Comparison of ENCODE assay signal across 1 fruit fly cellular context in genomic region chrX:5516783-5517571, dm6.
TF ChIP-seq lines count a peak whose summit lies in the region.

No protein-coding gene starts in this region.

TF ChIP-seq in whole organism, embryonic, 481 proteins besides CTCF, POLR2A, EP300 and RAD21 (continued from another document and continues in another):
- TF ChIP-seq CG8089 (GFP tag; optimal IDR thresholded peaks at IDR 0.05; lab: Kevin White, UChicago) (no peak), danr (GFP tag; IDR thresholded peaks at IDR 0.05; lab: Robert Waterston, UW) (no peak), p53 (GFP tag; optimal IDR thresholded peaks at IDR 0.05; lab: Kevin White, UChicago) (no peak), CG3847 (GFP tag; IDR thresholded peaks at IDR 0.05; lab: Robert Waterston, UW) (0 out of 2 replicates have a peak, but pooled peaks have one; percentile 32), CG4820 (GFP tag; optimal IDR thresholded peaks at IDR 0.05; lab: Kevin White, UChicago) (no peak), Trl (optimal IDR thresholded peaks at IDR 0.05; lab: Kevin White, UChicago) (peak; percentile 92 to 99), Trl (GFP tag; optimal IDR thresholded peaks at IDR 0.05; lab: Kevin White, UChicago) (peak; percentile 36), MESR4 (GFP tag; optimal IDR thresholded peaks at IDR 0.05; lab: Kevin White, UChicago) (no peak), ato (GFP tag; IDR thresholded peaks at IDR 0.05; lab: Robert Waterston, UW; ENCODE audit: partially characterized antibody) (no peak), Atf6 (GFP tag; IDR thresholded peaks at IDR 0.05; lab: Robert Waterston, UW) (no peak), Spps (tag; optimal IDR thresholded peaks at IDR 0.05; lab: Kevin White, UChicago) (no peak), B-H2 (GFP tag; optimal IDR thresholded peaks at IDR 0.05; lab: Kevin White, UChicago) (no peak), CG2120 (GFP tag; optimal IDR thresholded peaks at IDR 0.05; lab: Kevin White, UChicago) (peak; percentile 49), fd96Cb (tag; optimal IDR thresholded peaks at IDR 0.05; lab: Kevin White, UChicago) (no peak), CG7357 (GFP tag; IDR thresholded peaks at IDR 0.05; lab: Robert Waterston, UW) (0 out of 3 replicates have a peak, but pooled peaks have one; percentile 17), HLH54F (GFP tag; optimal IDR thresholded peaks at IDR 0.05; lab: Kevin White, UChicago) (no peak), CG17385 (GFP tag; optimal IDR thresholded peaks at IDR 0.05; lab: Kevin White, UChicago) (peak; percentile 58), CG17328 (GFP tag; IDR thresholded peaks at IDR 0.05; lab: Robert Waterston, UW) (no peak), sob (GFP tag; IDR thresholded peaks at IDR 0.05; lab: Robert Waterston, UW) (peak; percentile 39; the same call in 1 of the 2 replicates), sna (GFP tag; IDR thresholded peaks at IDR 0.05; lab: Robert Waterston, UW; ENCODE audit: partially characterized antibody) (no peak), Xrp1 (GFP tag; IDR thresholded peaks at IDR 0.05; lab: Robert Waterston, UW) (peak; percentile 34), CG1233 (GFP tag; optimal IDR thresholded peaks at IDR 0.05; lab: Kevin White, UChicago) (peak; percentile 17), CG3995 (GFP tag; optimal IDR thresholded peaks at IDR 0.05; lab: Kevin White, UChicago) (no peak), stc (GFP tag; IDR thresholded peaks at IDR 0.05; lab: Robert Waterston, UW) (peak; percentile 37), CG17568 (GFP tag; optimal IDR thresholded peaks at IDR 0.05; lab: Kevin White, UChicago) (peak; percentile 29), Max (GFP tag; optimal IDR thresholded peaks at IDR 0.05; lab: Kevin White, UChicago) (no peak), CG8388 (GFP tag; optimal IDR thresholded peaks at IDR 0.05; lab: Kevin White, UChicago) (peak; percentile 14), CG11696 (GFP tag; IDR thresholded peaks at IDR 0.05; lab: Robert Waterston, UW) (no peak), CHES-1-like (GFP tag; optimal IDR thresholded peaks at IDR 0.05; lab: Kevin White, UChicago) (no peak), bsh (GFP tag; optimal IDR thresholded peaks at IDR 0.05; lab: Kevin White, UChicago) (peak in 1 of 2 experiments; percentile 18), emc (GFP tag; optimal IDR thresholded peaks at IDR 0.05; lab: Kevin White, UChicago) (no peak), lilli (GFP tag; optimal IDR thresholded peaks at IDR 0.05; lab: Kevin White, UChicago) (no peak), CG11085 (GFP tag; IDR thresholded peaks at IDR 0.05; lab: Robert Waterston, UW) (no peak), CG6854 (GFP tag; optimal IDR thresholded peaks at IDR 0.05; lab: Kevin White, UChicago) (no peak), sqz (GFP tag; optimal IDR thresholded peaks at IDR 0.05; lab: Kevin White, UChicago) (peak; percentile 26), CG30431 (GFP tag; optimal IDR thresholded peaks at IDR 0.05; lab: Kevin White, UChicago) (no peak), CG14965 (GFP tag; optimal IDR thresholded peaks at IDR 0.05; lab: Kevin White, UChicago; ENCODE audit: borderline replicate concordance) (no peak), Lhr (GFP tag; optimal IDR thresholded peaks at IDR 0.05; lab: Kevin White, UChicago) (no peak), CG1024 (GFP tag; IDR thresholded peaks at IDR 0.05; lab: Robert Waterston, UW) (no peak), MBD-R2 (GFP tag; IDR thresholded peaks at IDR 0.05; lab: Robert Waterston, UW) (no peak), sr (GFP tag; IDR thresholded peaks at IDR 0.05; lab: Robert Waterston, UW) (no peak), usp (GFP tag; optimal IDR thresholded peaks at IDR 0.05; lab: Kevin White, UChicago) (no peak), CG12942 (GFP tag; optimal IDR thresholded peaks at IDR 0.05; lab: Kevin White, UChicago) (no peak), zen2 (GFP tag; IDR thresholded peaks at IDR 0.05; lab: Robert Waterston, UW; ENCODE audit: partially characterized antibody) (peak; percentile 49; the same call in 2 of the 3 replicates), klu (GFP tag; IDR thresholded peaks at IDR 0.05; lab: Robert Waterston, UW) (no peak), Poxn (GFP tag; IDR thresholded peaks at IDR 0.05; lab: Robert Waterston, UW) (no peak), CG3163 (GFP tag; optimal IDR thresholded peaks at IDR 0.05; lab: Kevin White, UChicago) (no peak), Hmr (GFP tag; optimal IDR thresholded peaks at IDR 0.05; lab: Kevin White, UChicago) (peak; percentile 63), jing (GFP tag; optimal IDR thresholded peaks at IDR 0.05; lab: Kevin White, UChicago) (no peak), ac (GFP tag; optimal IDR thresholded peaks at IDR 0.05; lab: Kevin White, UChicago) (peak; percentile 20), chif (GFP tag; optimal IDR thresholded peaks at IDR 0.05; lab: Kevin White, UChicago) (no peak), Dad (GFP tag; optimal IDR thresholded peaks at IDR 0.05; lab: Kevin White, UChicago) (no peak), CG9932 (GFP tag; IDR thresholded peaks at IDR 0.05; lab: Robert Waterston, UW) (peak; percentile 25; the same call in 1 of the 2 replicates), gro (GFP tag; optimal IDR thresholded peaks at IDR 0.05; lab: Kevin White, UChicago) (peak; percentile 20), CG11504 (tag; optimal IDR thresholded peaks at IDR 0.05; lab: Kevin White, UChicago) (peak; percentile 68), CG1529 (GFP tag; optimal IDR thresholded peaks at IDR 0.05; lab: Kevin White, UChicago) (peak; percentile 27), H2.0 (GFP tag; IDR thresholded peaks at IDR 0.05; lab: Robert Waterston, UW) (no peak), unc-4 (GFP tag; IDR thresholded peaks at IDR 0.05; lab: Robert Waterston, UW; ENCODE audit: partially characterized antibody) (0 out of 2 replicates have a peak, but pooled peaks have one; percentile 33), pros (GFP tag; optimal IDR thresholded peaks at IDR 0.05; lab: Kevin White, UChicago) (no peak), cwo (GFP tag; optimal IDR thresholded peaks at IDR 0.05; lab: Kevin White, UChicago) (peak; percentile 26), tio (GFP tag; optimal IDR thresholded peaks at IDR 0.05; lab: Kevin White, UChicago) (peak; percentile 26), Myb (GFP tag; optimal IDR thresholded peaks at IDR 0.05; lab: Kevin White, UChicago) (no peak), tna (GFP tag; IDR thresholded peaks at IDR 0.05; lab: Robert Waterston, UW; ENCODE audit: partially characterized antibody) (no peak), HmgD (GFP tag; optimal IDR thresholded peaks at IDR 0.05; lab: Kevin White, UChicago) (no peak), toy (GFP tag; IDR thresholded peaks at IDR 0.05; lab: Robert Waterston, UW) (no peak), CG1603 (tag; optimal IDR thresholded peaks at IDR 0.05; lab: Kevin White, UChicago) (no peak), zen (tag; optimal IDR thresholded peaks at IDR 0.05; lab: Kevin White, UChicago) (peak; percentile 53), CG13424 (tag; optimal IDR thresholded peaks at IDR 0.05; lab: Kevin White, UChicago) (peak; percentile 52), Vsx1 (GFP tag; optimal IDR thresholded peaks at IDR 0.05; lab: Kevin White, UChicago) (peak; percentile 75), Mes4 (GFP tag; optimal IDR thresholded peaks at IDR 0.05; lab: Kevin White, UChicago) (no peak), dpn (GFP tag; optimal IDR thresholded peaks at IDR 0.05; lab: Kevin White, UChicago) (peak in 1 of 2 experiments; percentile 44), inv (GFP tag; IDR thresholded peaks at IDR 0.05; lab: Robert Waterston, UW; ENCODE audit: partially characterized antibody) (no peak), odd (GFP tag; optimal IDR thresholded peaks at IDR 0.05; lab: Kevin White, UChicago) (peak; percentile 39), Fer1 (GFP tag; optimal IDR thresholded peaks at IDR 0.05; lab: Kevin White, UChicago) (peak; percentile 60), CG7928 (GFP tag; optimal IDR thresholded peaks at IDR 0.05; lab: Kevin White, UChicago) (no peak), HLH3B (GFP tag; IDR thresholded peaks at IDR 0.05; lab: Robert Waterston, UW) (peak; percentile 29; the same call in 1 of the 2 replicates), trh (GFP tag; optimal IDR thresholded peaks at IDR 0.05; lab: Kevin White, UChicago) (no peak), Lpt (GFP tag; optimal IDR thresholded peaks at IDR 0.05; lab: Kevin White, UChicago) (no peak), Kr (GFP tag; optimal IDR thresholded peaks at IDR 0.05; lab: Kevin White, UChicago) (no peak), CG13123 (GFP tag; optimal IDR thresholded peaks at IDR 0.05; lab: Kevin White, UChicago) (no peak), CG5245 (GFP tag; optimal IDR thresholded peaks at IDR 0.05; lab: Kevin White, UChicago) (peak; percentile 16), so (GFP tag; IDR thresholded peaks at IDR 0.05; lab: Robert Waterston, UW) (no peak; the same call in 2 of the 3 replicates), fd3F (GFP tag; optimal IDR thresholded peaks at IDR 0.05; lab: Kevin White, UChicago) (no peak), Hand (GFP tag; optimal IDR thresholded peaks at IDR 0.05; lab: Kevin White, UChicago) (no peak), kah (GFP tag; optimal IDR thresholded peaks at IDR 0.05; lab: Kevin White, UChicago) (no peak), aop (GFP tag; IDR thresholded peaks at IDR 0.05; lab: Robert Waterston, UW) (no peak), CG18476 (GFP tag; optimal IDR thresholded peaks at IDR 0.05; lab: Kevin White, UChicago) (no peak), CG2116 (GFP tag; optimal IDR thresholded peaks at IDR 0.05; lab: Kevin White, UChicago) (no peak), schlank (tag; optimal IDR thresholded peaks at IDR 0.05; lab: Kevin White, UChicago) (no peak), eyg (GFP tag; optimal IDR thresholded peaks at IDR 0.05; lab: Kevin White, UChicago) (no peak), ken (GFP tag; IDR thresholded peaks at IDR 0.05; lab: Robert Waterston, UW) (no peak), rib (GFP tag; IDR thresholded peaks at IDR 0.05; lab: Robert Waterston, UW) (no peak), CG11247 (GFP tag; IDR thresholded peaks at IDR 0.05; lab: Robert Waterston, UW) (no peak), Drgx (GFP tag; IDR thresholded peaks at IDR 0.05; lab: Robert Waterston, UW) (no peak; the same call in 1 of the 2 replicates), CG3726 (GFP tag; IDR thresholded peaks at IDR 0.05; lab: Robert Waterston, UW) (no peak), otp (GFP tag; IDR thresholded peaks at IDR 0.05; lab: Robert Waterston, UW) (no peak), CG17829 (tag; optimal IDR thresholded peaks at IDR 0.05; lab: Kevin White, UChicago) (peak; percentile 35), crc (GFP tag; optimal IDR thresholded peaks at IDR 0.05; lab: Kevin White, UChicago) (no peak), ab (GFP tag; optimal IDR thresholded peaks at IDR 0.05; lab: Kevin White, UChicago) (peak; percentile 10), Camta (GFP tag; optimal IDR thresholded peaks at IDR 0.05; lab: Kevin White, UChicago) (no peak), shn (GFP tag; optimal IDR thresholded peaks at IDR 0.05; lab: Kevin White, UChicago) (no peak), kni (GFP tag; optimal IDR thresholded peaks at IDR 0.05; lab: Kevin White, UChicago) (peak; percentile 44), pb (GFP tag; optimal IDR thresholded peaks at IDR 0.05; lab: Kevin White, UChicago) (peak; percentile 3), Dll (GFP tag; IDR thresholded peaks at IDR 0.05; lab: Robert Waterston, UW; ENCODE audit: partially characterized antibody) (peak; percentile 42; the same call in 1 of the 4 replicates), hb (GFP tag; IDR thresholded peaks at IDR 0.05; lab: Robert Waterston, UW; ENCODE audit: partially characterized antibody) (no peak), CG13296 (GFP tag; optimal IDR thresholded peaks at IDR 0.05; lab: Kevin White, UChicago) (peak; percentile 63), CG7745 (tag; optimal IDR thresholded peaks at IDR 0.05; lab: Kevin White, UChicago) (no peak), nerfin-2 (GFP tag; IDR thresholded peaks at IDR 0.05; lab: Robert Waterston, UW; ENCODE audit: partially characterized antibody) (no peak), Atf3 (GFP tag; optimal IDR thresholded peaks at IDR 0.05; lab: Kevin White, UChicago) (no peak), cato (GFP tag; optimal IDR thresholded peaks at IDR 0.05; lab: Kevin White, UChicago; ENCODE audit: borderline replicate concordance) (no peak), tin (GFP tag; optimal IDR thresholded peaks at IDR 0.05; lab: Kevin White, UChicago) (no peak), BtbVII (GFP tag; optimal IDR thresholded peaks at IDR 0.05; lab: Kevin White, UChicago) (peak; percentile 67), gsb-n (tag; optimal IDR thresholded peaks at IDR 0.05; lab: Kevin White, UChicago) (peak; percentile 9), crp (GFP tag; optimal IDR thresholded peaks at IDR 0.05; lab: Kevin White, UChicago) (no peak), Ets65A (GFP tag; lab: Kevin White, UChicago) (no peak), HLH4C (GFP tag; IDR thresholded peaks at IDR 0.05; lab: Robert Waterston, UW; ENCODE audit: partially characterized antibody) (peak; percentile 23; the same call in 1 of the 3 replicates), Dip2 (GFP tag; IDR thresholded peaks at IDR 0.05; lab: Robert Waterston, UW) (no peak), nerfin-1 (tag; optimal IDR thresholded peaks at IDR 0.05; lab: Kevin White, UChicago) (peak; percentile 26), psq (GFP tag; optimal IDR thresholded peaks at IDR 0.05; lab: Kevin White, UChicago) (no peak), sens (GFP tag; lab: Kevin White, UChicago) (peak; percentile 84), CG14441 (GFP tag; IDR thresholded peaks at IDR 0.05; lab: Robert Waterston, UW) (peak; percentile 20; the same call in 1 of the 2 replicates), H15 (GFP tag; IDR thresholded peaks at IDR 0.05; lab: Robert Waterston, UW) (no peak), gcm2 (GFP tag; optimal IDR thresholded peaks at IDR 0.05; lab: Kevin White, UChicago) (peak; percentile 32), CG6175 (GFP tag; IDR thresholded peaks at IDR 0.05; lab: Robert Waterston, UW) (0 out of 3 replicates have a peak, but pooled peaks have one; percentile 6), CG18599 (GFP tag; optimal IDR thresholded peaks at IDR 0.05; lab: Kevin White, UChicago) (peak; percentile 44), tgo (GFP tag; IDR thresholded peaks at IDR 0.05; lab: Robert Waterston, UW) (peak; percentile 48; the same call in 2 of the 3 replicates), Scr (GFP tag; IDR thresholded peaks at IDR 0.05; lab: Robert Waterston, UW; ENCODE audit: partially characterized antibody) (no peak), disco-r (GFP tag; optimal IDR thresholded peaks at IDR 0.05; lab: Kevin White, UChicago) (no peak), bcd (GFP tag; optimal IDR thresholded peaks at IDR 0.05; lab: Kevin White, UChicago) (peak; percentile 26), CG13894 (tag; optimal IDR thresholded peaks at IDR 0.05; lab: Kevin White, UChicago) (no peak), abd-A (tag; optimal IDR thresholded peaks at IDR 0.05; lab: Kevin White, UChicago) (no peak), CG6813 (GFP tag; optimal IDR thresholded peaks at IDR 0.05; lab: Kevin White, UChicago) (peak; percentile 45), CrebB (tag; optimal IDR thresholded peaks at IDR 0.05; lab: Kevin White, UChicago) (no peak)
